Worm (Caenorhabditis elegans): ENCODE measurements around the gene Y45F10D.14.

- TF ChIP-seq mdl-1 (tag; optimal IDR thresholded peaks at IDR 0.05) (no peak), lin-13 (GFP tag; optimal IDR thresholded peaks at IDR 0.05) (no peak), mab-5 (tag; optimal IDR thresholded peaks at IDR 0.05) (no peak), ama-1 (optimal IDR thresholded peaks at IDR 0.05) (no peak), F13H6.1 (tag; optimal IDR thresholded peaks at IDR 0.05) (no peak), ceh-82 (tag; optimal IDR thresholded peaks at IDR 0.05) (no peak), snpc-4 (tag; optimal IDR thresholded peaks at IDR 0.05) (no peak), ztf-11 (tag; optimal IDR thresholded peaks at IDR 0.05) (no peak), nhr-11 (tag; optimal IDR thresholded peaks at IDR 0.05) (no peak), nhr-10 (tag; optimal IDR thresholded peaks at IDR 0.05) (no peak), nhr-25 (tag; optimal IDR thresholded peaks at IDR 0.05) (no peak), skn-1 (tag; optimal IDR thresholded peaks at IDR 0.05) (no peak), lsy-2 (tag; optimal IDR thresholded peaks at IDR 0.05) (no peak)
Measured at ce11 chrIV:13763449-13763848, 44.2 kb downstream of the Y45F10D.14 start.

All from whole organism, L2 larva.